Fruit fly (Drosophila melanogaster) whole organism, embryonic: Measurements from ENCODE around the gene NK7.1.

Experiments used
- CG18619 ChIP-seq: fragments of 200-800 bp; sonication (Bioruptor generic); optimal IDR thresholded peaks from 3 replicates; lab custom pipeline; 2017; ENCODE audit warnings: missing biosample characterization, mild to moderate bottlenecking, missing genetic modification characterization
- CG8388 ChIP-seq: fragments of 200-800 bp; sonication (Bioruptor generic); optimal IDR thresholded peaks from 2 replicates; lab custom pipeline; 2019; ENCODE audit warnings: missing biosample characterization, mild to moderate bottlenecking, missing genetic modification characterization, moderate library complexity
- HLH3B ChIP-seq: fragments of 200-800 bp; sonication (Bioruptor generic); IDR thresholded peaks from 2 replicates; pipeline ENCODE4 v1.3.6; 2022; ENCODE audit warnings: missing biosample characterization, missing genetic modification characterization
- fru ChIP-seq: fragments of >200 bp; optimal IDR thresholded peaks from 2 replicates; lab custom pipeline; 2017
- psq ChIP-seq: fragments of 200-800 bp; sonication (Bioruptor generic); optimal IDR thresholded peaks from 2 replicates; lab custom pipeline; 2017; ENCODE audit warnings: missing biosample characterization, missing genetic modification characterization
- unpg ChIP-seq: fragments of 200-800 bp; sonication (Bioruptor generic); optimal IDR thresholded peaks from 3 replicates; lab custom pipeline; 2018; ENCODE audit warnings: missing biosample characterization, mild to moderate bottlenecking, missing genetic modification characterization, moderate library complexity
- zfh2 ChIP-seq: fragments of 200-800 bp; sonication (Bioruptor generic); optimal IDR thresholded peaks from 2 replicates; lab custom pipeline; 2016; ENCODE audit warnings: missing biosample characterization, missing genetic modification characterization

DNA sequence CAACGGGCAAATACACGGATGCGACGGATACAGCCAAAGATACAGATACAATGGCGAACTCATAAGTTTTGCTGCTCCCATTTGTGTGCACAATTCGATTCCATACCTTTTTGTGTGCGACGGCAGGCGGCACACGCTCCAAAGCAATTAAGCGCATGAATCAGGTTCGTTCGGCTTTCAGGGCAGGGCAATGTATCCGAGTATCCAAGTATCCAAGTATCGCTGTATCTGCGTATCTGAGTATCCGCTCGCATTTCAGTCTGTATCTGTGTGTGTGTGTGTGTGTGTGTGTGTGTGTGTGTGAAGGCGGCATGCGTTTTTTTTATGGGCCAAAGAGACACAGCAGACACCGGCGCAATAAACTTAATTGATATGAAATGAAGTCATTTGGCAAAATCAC, 9.6 kb downstream of the NK7.1 start:
- TF ChIP-seq fru (lab: Kevin White, UChicago) (no peak), zfh2 (GFP tag; lab: Kevin White, UChicago) (no peak), psq (GFP tag; lab: Kevin White, UChicago) (no peak), HLH3B (GFP tag; lab: Robert Waterston, UW) (no peak), unpg (GFP tag; lab: Kevin White, UChicago) (no peak), CG18619 (no peak), CG8388 (GFP tag; lab: Kevin White, UChicago) (no peak)
